Fruit fly (Drosophila melanogaster): Measurements from ENCODE around the gene CG11247.
A peak's percentile ranks its signal among the peaks of the same experiment; 100 is the strongest.

The CG11247 gene

dm6 chr3L:21679687-21680086, 48.9 kb downstream of the CG11247 start, which contains the start of the genes Als2 and CG11248 (continued):
- peak; percentile 7 for TF ChIP-seq Mes4 (GFP tag; optimal IDR thresholded peaks at IDR 0.05)
- TF ChIP-seq hth (optimal IDR thresholded peaks at IDR 0.05), result no peak
- TF ChIP-seq CG6175 (GFP tag; IDR thresholded peaks at IDR 0.05), result no peak
- peak; percentile 34; the same call in 1 of the 3 replicates for TF ChIP-seq otp (GFP tag; IDR thresholded peaks at IDR 0.05)
- peak in 1 of 2 experiments; percentile 74 for TF ChIP-seq bsh (GFP tag; optimal IDR thresholded peaks at IDR 0.05)
- peak; percentile 24 for TF ChIP-seq trh (GFP tag; optimal IDR thresholded peaks at IDR 0.05)
- peak; percentile 60 for TF ChIP-seq CG2116 (GFP tag; optimal IDR thresholded peaks at IDR 0.05)
- TF ChIP-seq slou (GFP tag; optimal IDR thresholded peaks at IDR 0.05), result no peak
- peak; percentile 80 for TF ChIP-seq Ssrp (tag; optimal IDR thresholded peaks at IDR 0.05)
- no peak for TF ChIP-seq ato (GFP tag; IDR thresholded peaks at IDR 0.05; ENCODE audit: partially characterized antibody)
- no peak for TF ChIP-seq CTCF (GFP tag; optimal IDR thresholded peaks at IDR 0.05)
- peak; percentile 78 to 93 for TF ChIP-seq crp (GFP tag; optimal IDR thresholded peaks at IDR 0.05)
- TF ChIP-seq BEAF-32 (GFP tag; optimal IDR thresholded peaks at IDR 0.05), result peak; percentile 60
- peak; percentile 96 for TF ChIP-seq sens (GFP tag)
- peak; percentile 68 for TF ChIP-seq CG10366 (GFP tag; IDR thresholded peaks at IDR 0.05)
- peak; percentile 77 for TF ChIP-seq Sox102F (GFP tag; optimal IDR thresholded peaks at IDR 0.05)
- peak; percentile 50 for TF ChIP-seq CG17186 (GFP tag; optimal IDR thresholded peaks at IDR 0.05)
- peak; percentile 84 for TF ChIP-seq CG13424 (tag; optimal IDR thresholded peaks at IDR 0.05)
- TF ChIP-seq NFAT (GFP tag; IDR thresholded peaks at IDR 0.05), result peak; percentile 50
- TF ChIP-seq CG32532 (GFP tag; IDR thresholded peaks at IDR 0.05), result peak; percentile 73
- TF ChIP-seq Dp (GFP tag; optimal IDR thresholded peaks at IDR 0.05), result no peak
- peak; percentile 71 for TF ChIP-seq Lhr (GFP tag; optimal IDR thresholded peaks at IDR 0.05)
- TF ChIP-seq E2f2 (GFP tag; IDR thresholded peaks at IDR 0.05), result peak; percentile 32; the same call in 1 of the 2 replicates
- TF ChIP-seq nerfin-1 (tag; optimal IDR thresholded peaks at IDR 0.05), result peak; percentile 68
- peak; percentile 52 for TF ChIP-seq ewg (GFP tag; optimal IDR thresholded peaks at IDR 0.05)
- TF ChIP-seq Ets65A (GFP tag), result peak; percentile 96
- no peak for TF ChIP-seq jigr1 (GFP tag; IDR thresholded peaks at IDR 0.05)
- TF ChIP-seq ase (GFP tag; IDR thresholded peaks at IDR 0.05), result 0 out of 3 replicates have a peak, but pooled peaks have one; percentile 18
- TF ChIP-seq wek (GFP tag; optimal IDR thresholded peaks at IDR 0.05), result peak; percentile 90
- peak; percentile 55 for TF ChIP-seq pzg (GFP tag; optimal IDR thresholded peaks at IDR 0.05)
- TF ChIP-seq CG7372 (GFP tag; IDR thresholded peaks at IDR 0.05), result peak; percentile 68
- TF ChIP-seq CG17385 (GFP tag; optimal IDR thresholded peaks at IDR 0.05), result peak; percentile 60
- TF ChIP-seq Oaz (GFP tag; IDR thresholded peaks at IDR 0.05), result 0 out of 2 replicates have a peak, but pooled peaks have one; percentile 27
- peak; percentile 67; the same call in 1 of the 3 replicates for TF ChIP-seq ken (GFP tag; IDR thresholded peaks at IDR 0.05)
- peak; percentile 87 for TF ChIP-seq CG9817 (tag; optimal IDR thresholded peaks at IDR 0.05)
- peak; percentile 81 for TF ChIP-seq chn (GFP tag; optimal IDR thresholded peaks at IDR 0.05)
- TF ChIP-seq vvl (GFP tag; IDR thresholded peaks at IDR 0.05), result peak; percentile 64
- peak; percentile 74 for TF ChIP-seq tin (GFP tag; optimal IDR thresholded peaks at IDR 0.05)
- TF ChIP-seq CG13287 (GFP tag; IDR thresholded peaks at IDR 0.05; ENCODE audit: partially characterized antibody), result 0 out of 2 replicates have a peak, but pooled peaks have one; percentile 8
- no peak for TF ChIP-seq Stat92E (GFP tag; optimal IDR thresholded peaks at IDR 0.05)
- peak; percentile 73 for TF ChIP-seq CG18262 (tag; optimal IDR thresholded peaks at IDR 0.05)
- peak; percentile 75 for TF ChIP-seq pnt (GFP tag; optimal IDR thresholded peaks at IDR 0.05)
- no peak for TF ChIP-seq ci (GFP tag; IDR thresholded peaks at IDR 0.05)
- peak; percentile 47 for TF ChIP-seq CG18619 (GFP tag; optimal IDR thresholded peaks at IDR 0.05)
- 0 out of 2 replicates have a peak, but pooled peaks have one; percentile 41 for TF ChIP-seq CG4730 (GFP tag; IDR thresholded peaks at IDR 0.05)
- peak; percentile 46 for TF ChIP-seq NC2β (GFP tag; optimal IDR thresholded peaks at IDR 0.05)
- no peak for TF ChIP-seq dimm (GFP tag; IDR thresholded peaks at IDR 0.05)
- no peak for TF ChIP-seq CG15269 (tag; optimal IDR thresholded peaks at IDR 0.05)
- TF ChIP-seq CG10267 (tag; optimal IDR thresholded peaks at IDR 0.05), result peak; percentile 73
- peak; percentile 59 for TF ChIP-seq vfl (GFP tag; optimal IDR thresholded peaks at IDR 0.05)
